Worm (Caenorhabditis elegans): ENCODE data around the gene F41E6.12.

Gene F41E6.12

DNA sequence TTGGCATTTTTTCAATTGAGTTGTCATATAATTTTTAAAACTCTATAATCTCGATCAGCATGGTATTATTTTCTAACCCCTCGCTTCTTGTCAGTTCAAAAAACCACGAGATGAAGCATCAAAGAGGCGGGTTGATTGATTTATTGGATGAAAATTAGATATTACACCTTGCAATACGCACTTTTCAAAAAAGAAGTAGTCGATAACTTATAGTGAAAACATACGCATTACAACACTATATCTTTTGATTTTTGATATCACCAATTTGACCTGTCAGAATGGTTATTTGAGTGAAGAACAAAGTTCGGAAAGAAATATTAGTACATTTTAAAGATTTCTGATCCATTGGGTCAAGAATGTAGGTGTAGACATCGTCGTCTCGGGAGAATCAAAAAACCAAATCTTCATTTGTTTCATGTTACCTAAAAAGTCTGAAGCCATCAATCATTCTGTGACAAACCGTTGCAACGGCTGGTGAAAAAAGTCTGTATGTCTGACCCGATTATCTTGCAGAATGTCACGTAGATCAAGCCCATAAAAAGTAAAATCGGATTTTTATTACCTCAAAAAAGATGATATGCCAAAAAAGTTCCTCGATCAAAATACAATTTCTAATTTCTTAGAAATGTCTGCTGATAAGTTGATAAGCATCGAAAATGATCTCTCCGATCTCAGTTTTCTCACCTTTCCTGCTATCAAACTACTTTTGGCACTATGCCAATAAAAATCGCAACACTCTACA lies 24.3 kb upstream of the F41E6.12 start (continued):
- no peak for TF ChIP-seq ztf-11 (tag; optimal IDR thresholded peaks at IDR 0.05)
- no peak for TF ChIP-seq dmd-4 (tag; optimal IDR thresholded peaks at IDR 0.05)
- no peak for TF ChIP-seq F13H6.1 (tag; optimal IDR thresholded peaks at IDR 0.05)
- peak; percentile 5 for TF ChIP-seq nhr-6 (tag; optimal IDR thresholded peaks at IDR 0.05)
- TF ChIP-seq elt-3 (tag; optimal IDR thresholded peaks at IDR 0.05), result no peak
- TF ChIP-seq peb-1 (tag; optimal IDR thresholded peaks at IDR 0.05), result no peak
- TF ChIP-seq elt-1 (tag; optimal IDR thresholded peaks at IDR 0.05), result no peak
- TF ChIP-seq unc-39 (tag; optimal IDR thresholded peaks at IDR 0.05), result no peak
- TF ChIP-seq unc-62 (GFP tag; optimal IDR thresholded peaks at IDR 0.05), result peak; percentile 25
- no peak for TF ChIP-seq ama-1 (optimal IDR thresholded peaks at IDR 0.05)
- no peak for TF ChIP-seq alr-1 (tag; optimal IDR thresholded peaks at IDR 0.05)
- TF ChIP-seq nhr-21 (tag; optimal IDR thresholded peaks at IDR 0.05), result peak; percentile 61
- no peak for TF ChIP-seq nhr-23 (tag; optimal IDR thresholded peaks at IDR 0.05)
- no peak for TF ChIP-seq nhr-129 (tag; optimal IDR thresholded peaks at IDR 0.05)
- TF ChIP-seq ceh-16 (tag; optimal IDR thresholded peaks at IDR 0.05), result no peak

DNA sequence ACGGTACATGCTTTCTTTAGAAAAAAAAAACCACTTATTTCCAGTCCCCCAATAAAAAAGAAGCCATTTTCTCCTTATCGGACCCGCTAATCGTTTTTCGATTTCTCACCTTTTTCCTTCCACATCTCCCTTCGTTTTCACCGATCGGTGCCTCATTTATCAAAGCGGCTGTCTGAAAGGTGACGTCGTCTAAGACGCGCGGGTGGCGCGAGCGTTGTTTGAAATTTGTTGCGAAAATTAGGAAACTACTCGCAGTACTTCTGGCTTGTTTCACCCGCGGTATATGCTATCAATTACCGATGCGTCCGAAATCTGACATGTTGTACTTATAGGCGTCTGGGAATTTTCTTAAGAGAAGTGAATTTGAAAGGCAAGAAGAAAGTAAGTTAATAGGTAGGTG lies 23.2 kb upstream of the F41E6.12 start:
- TF ChIP-seq zag-1 (tag; optimal IDR thresholded peaks at IDR 0.05), result no peak
- no peak for TF ChIP-seq sem-4 (tag; optimal IDR thresholded peaks at IDR 0.05)
- no peak for TF ChIP-seq ztf-11 (tag; optimal IDR thresholded peaks at IDR 0.05)
- no peak for TF ChIP-seq R02D3.7 (tag; optimal IDR thresholded peaks at IDR 0.05)
- TF ChIP-seq sma-9 (GFP tag; optimal IDR thresholded peaks at IDR 0.05), result peak; percentile 70
- TF ChIP-seq sma-9 (tag; optimal IDR thresholded peaks at IDR 0.05), result no peak
- TF ChIP-seq nhr-25 (tag; optimal IDR thresholded peaks at IDR 0.05), result peak; percentile 27
- TF ChIP-seq alr-1 (tag; optimal IDR thresholded peaks at IDR 0.05), result no peak
- TF ChIP-seq nhr-77 (tag; optimal IDR thresholded peaks at IDR 0.05), result no peak
- TF ChIP-seq nhr-6 (tag; optimal IDR thresholded peaks at IDR 0.05), result no peak
- TF ChIP-seq ama-1 (optimal IDR thresholded peaks at IDR 0.05), result no peak
- TF ChIP-seq C34F6.9 (tag; optimal IDR thresholded peaks at IDR 0.05), result no peak
- TF ChIP-seq lsy-2 (tag; optimal IDR thresholded peaks at IDR 0.05), result no peak
- no peak for TF ChIP-seq lin-11 (tag; optimal IDR thresholded peaks at IDR 0.05)
- TF ChIP-seq ztf-1 (GFP tag; conservative IDR thresholded peaks at IDR 0.05), result no peak
- peak; percentile 33 for TF ChIP-seq mab-5 (tag; optimal IDR thresholded peaks at IDR 0.05)
- no peak for TF ChIP-seq aly-2 (tag; optimal IDR thresholded peaks at IDR 0.05)
- TF ChIP-seq elt-1 (tag; optimal IDR thresholded peaks at IDR 0.05), result no peak
- TF ChIP-seq egl-27 (tag; optimal IDR thresholded peaks at IDR 0.05), result peak; percentile 45
- no peak for TF ChIP-seq mdl-1 (tag; optimal IDR thresholded peaks at IDR 0.05)
- peak; percentile 70 for TF ChIP-seq blmp-1 (tag; optimal IDR thresholded peaks at IDR 0.05; ENCODE audit: insufficient read depth)
- TF ChIP-seq ceh-16 (tag; optimal IDR thresholded peaks at IDR 0.05), result peak; percentile 78
- peak; percentile 42 for TF ChIP-seq nhr-21 (tag; optimal IDR thresholded peaks at IDR 0.05)

DNA sequence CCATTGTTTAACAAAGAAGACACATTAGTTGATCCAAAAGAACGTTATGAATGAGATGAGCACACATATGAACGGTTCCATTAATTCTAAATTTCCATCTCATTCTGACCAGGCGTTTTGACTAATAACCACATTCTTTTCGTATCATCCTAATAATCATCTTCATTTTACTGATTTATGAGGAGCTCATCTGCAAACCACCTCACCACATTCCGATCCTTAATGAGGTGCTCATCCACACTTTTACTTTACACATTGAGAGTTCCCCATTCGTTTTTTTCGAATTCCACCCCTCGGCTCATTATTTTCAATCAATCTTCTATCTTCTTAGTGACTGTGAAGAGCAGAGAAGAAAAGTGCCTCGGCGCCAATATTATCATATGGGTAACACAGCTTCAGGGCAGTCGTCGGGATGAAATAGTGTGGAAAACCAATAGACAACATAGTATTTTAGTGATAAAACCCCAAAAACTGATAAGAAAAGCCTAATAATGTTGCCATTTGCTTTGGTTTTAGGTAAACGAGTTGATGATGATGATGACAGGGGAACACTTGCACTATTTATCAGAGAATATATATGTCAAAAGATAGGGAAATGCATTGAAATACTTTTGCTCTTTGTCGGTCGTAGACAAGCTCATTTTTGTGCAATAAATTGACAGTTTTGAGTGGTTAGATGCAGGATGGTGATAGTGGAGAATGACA lies 22.2 kb upstream of the F41E6.12 start:
- no peak for TF ChIP-seq alr-1 (tag; optimal IDR thresholded peaks at IDR 0.05)
- TF ChIP-seq mab-5 (tag; optimal IDR thresholded peaks at IDR 0.05), result no peak
- no peak for TF ChIP-seq unc-39 (tag; optimal IDR thresholded peaks at IDR 0.05)
- no peak for TF ChIP-seq nhr-25 (tag; optimal IDR thresholded peaks at IDR 0.05)
- TF ChIP-seq nhr-237 (tag; optimal IDR thresholded peaks at IDR 0.05), result no peak
- TF ChIP-seq ztf-11 (tag; optimal IDR thresholded peaks at IDR 0.05), result no peak
- TF ChIP-seq fos-1 (tag; optimal IDR thresholded peaks at IDR 0.05), result peak; percentile 98
- TF ChIP-seq ztf-1 (GFP tag; conservative IDR thresholded peaks at IDR 0.05), result no peak
- no peak for TF ChIP-seq mbf-1 (tag; optimal IDR thresholded peaks at IDR 0.05)
- no peak for TF ChIP-seq ztf-4 (tag; optimal IDR thresholded peaks at IDR 0.05)
- TF ChIP-seq lsy-2 (tag; optimal IDR thresholded peaks at IDR 0.05), result peak in 1 of 2 experiments; percentile 1
- TF ChIP-seq nhr-129 (tag; optimal IDR thresholded peaks at IDR 0.05), result no peak
- no peak for TF ChIP-seq blmp-1 (tag; optimal IDR thresholded peaks at IDR 0.05; ENCODE audit: insufficient read depth)
- no peak for TF ChIP-seq sem-4 (tag; optimal IDR thresholded peaks at IDR 0.05)
- TF ChIP-seq nhr-23 (tag; optimal IDR thresholded peaks at IDR 0.05), result no peak
- TF ChIP-seq sma-3 (GFP tag; optimal IDR thresholded peaks at IDR 0.05), result peak; percentile 33
- no peak for TF ChIP-seq nhr-6 (tag; optimal IDR thresholded peaks at IDR 0.05)
- peak; percentile 70 for TF ChIP-seq F13H6.1 (tag; optimal IDR thresholded peaks at IDR 0.05)
- no peak for TF ChIP-seq ceh-82 (tag; optimal IDR thresholded peaks at IDR 0.05)
- no peak for TF ChIP-seq ceh-16 (tag; optimal IDR thresholded peaks at IDR 0.05)
- no peak for TF ChIP-seq snpc-4 (tag; optimal IDR thresholded peaks at IDR 0.05)
- no peak for TF ChIP-seq lin-39 (tag; optimal IDR thresholded peaks at IDR 0.05)
- no peak for TF ChIP-seq aly-2 (tag; optimal IDR thresholded peaks at IDR 0.05)
- no peak for TF ChIP-seq peb-1 (tag; optimal IDR thresholded peaks at IDR 0.05)
- no peak for TF ChIP-seq ZK546.5 (tag; optimal IDR thresholded peaks at IDR 0.05)
- TF ChIP-seq ama-1 (optimal IDR thresholded peaks at IDR 0.05), result no peak
- no peak for TF ChIP-seq dmd-4 (tag; optimal IDR thresholded peaks at IDR 0.05)
- no peak for TF ChIP-seq elt-3 (tag; optimal IDR thresholded peaks at IDR 0.05)
- TF ChIP-seq C34F6.9 (tag; optimal IDR thresholded peaks at IDR 0.05), result no peak
- no peak for TF ChIP-seq unc-55 (GFP tag; optimal IDR thresholded peaks at IDR 0.05)
- no peak for TF ChIP-seq Y55F3AM.14 (GFP tag; optimal IDR thresholded peaks at IDR 0.05)
- TF ChIP-seq zag-1 (tag; optimal IDR thresholded peaks at IDR 0.05), result no peak
- TF ChIP-seq nhr-11 (tag; optimal IDR thresholded peaks at IDR 0.05), result no peak
- TF ChIP-seq skn-1 (tag; optimal IDR thresholded peaks at IDR 0.05), result peak; percentile 93
- no peak for TF ChIP-seq nhr-21 (tag; optimal IDR thresholded peaks at IDR 0.05)
- no peak for TF ChIP-seq nhr-10 (tag; optimal IDR thresholded peaks at IDR 0.05)

All from whole organism, L2 larva.